Worm (Caenorhabditis elegans): Measurements from ENCODE around the gene tag-278.

ce11 chrX:3706319-3706718 is 17.3 kb upstream of the tag-278 start:
- TF ChIP-seq ztf-11 (tag; optimal IDR thresholded peaks at IDR 0.05) (no peak), pha-4 (tag; optimal IDR thresholded peaks at IDR 0.05) (no peak), unc-120 (tag; optimal IDR thresholded peaks at IDR 0.05; ENCODE audit: poor library complexity, severe bottlenecking) (no peak), elt-3 (tag; optimal IDR thresholded peaks at IDR 0.05) (no peak), nhr-28 (tag; optimal IDR thresholded peaks at IDR 0.05) (no peak), mls-2 (tag; optimal IDR thresholded peaks at IDR 0.05) (no peak), ceh-39 (tag; optimal IDR thresholded peaks at IDR 0.05) (no peak), unc-62 (GFP tag; optimal IDR thresholded peaks at IDR 0.05) (no peak), nhr-12 (tag; optimal IDR thresholded peaks at IDR 0.05) (no peak), nhr-237 (tag; optimal IDR thresholded peaks at IDR 0.05) (no peak), elt-1 (tag; optimal IDR thresholded peaks at IDR 0.05; ENCODE audit: borderline replicate concordance, insufficient read depth) (no peak), sptf-1 (tag; optimal IDR thresholded peaks at IDR 0.05) (no peak)

All from whole organism, mixed stage, embryonic.